Worm (Caenorhabditis elegans): ENCODE data around the gene C28A5.1.

C28A5.1 gene

ce11 chrIII:4384487-4384886, 49.7 kb downstream of the C28A5.1 start, which contains the start of gene pals-28:
TSS of gene pals-28 (plus strand) at chrIII:4384787.
- TF ChIP-seq die-1 (tag; optimal IDR thresholded peaks at IDR 0.05) (no peak), fkh-3 (tag; optimal IDR thresholded peaks at IDR 0.05) (no peak), ccch-3 (GFP tag; optimal IDR thresholded peaks at IDR 0.05) (no peak), ztf-28 (GFP tag; IDR thresholded peaks at IDR 0.05) (no peak)

- no peak for TF ChIP-seq sea-2 (GFP tag; IDR thresholded peaks at IDR 0.05)
- TF ChIP-seq F49E8.2 (tag; optimal IDR thresholded peaks at IDR 0.05; ENCODE audit: insufficient read depth) = no peak
- no peak for TF ChIP-seq F52B5.7 (tag; optimal IDR thresholded peaks at IDR 0.05)
These were observed 52.0 kb downstream of the C28A5.1 start for ce11 chrIII:4382118-4382517.

ce11 chrIII:4381343-4381742, 52.8 kb downstream of the C28A5.1 start, which contains the start of gene pals-27:
TSS of gene pals-27 (plus strand) at chrIII:4381643.
- TF ChIP-seq ztf-3 (GFP tag; optimal IDR thresholded peaks at IDR 0.05) (no peak), ceh-91 (GFP tag; IDR thresholded peaks at IDR 0.05) (no peak), ztf-6 (GFP tag; IDR thresholded peaks at IDR 0.05) (no peak), lin-40 (tag; optimal IDR thresholded peaks at IDR 0.05) (no peak), nfyb-1 (GFP tag; IDR thresholded peaks at IDR 0.05) (no peak), pha-4 (tag; optimal IDR thresholded peaks at IDR 0.05) (no peak), attf-5 (GFP tag; optimal IDR thresholded peaks at IDR 0.05) (no peak), atf-7 (tag; optimal IDR thresholded peaks at IDR 0.05) (no peak), dpff-1 (tag; optimal IDR thresholded peaks at IDR 0.05) (no peak), cebp-2 (GFP tag; IDR thresholded peaks at IDR 0.05) (no peak), nhr-80 (tag; optimal IDR thresholded peaks at IDR 0.05) (no peak), ekl-4 (GFP tag; IDR thresholded peaks at IDR 0.05) (no peak), ets-4 (GFP tag; optimal IDR thresholded peaks at IDR 0.05) (no peak), B0035.1 (tag; optimal IDR thresholded peaks at IDR 0.05) (no peak), somi-1 (GFP tag; optimal IDR thresholded peaks at IDR 0.05) (no peak), ztf-18 (tag; optimal IDR thresholded peaks at IDR 0.05) (no peak), lsl-1 (GFP tag; optimal IDR thresholded peaks at IDR 0.05) (no peak), C06A6.2 (GFP tag; conservative IDR thresholded peaks at IDR 0.05) (no peak)

ce11 chrIII:4380835-4381234, 53.3 kb downstream of the C28A5.1 start:
- TF ChIP-seq hmg-1.2 (GFP tag; IDR thresholded peaks at IDR 0.05) = peak; percentile 69; the same call in 1 of the 2 replicates
- TF ChIP-seq pbrm-1 (GFP tag; IDR thresholded peaks at IDR 0.05) = no peak
- TF ChIP-seq Y67H2A.10 (GFP tag; conservative IDR thresholded peaks at IDR 0.05) = no peak

- TF ChIP-seq ztf-26 (tag; optimal IDR thresholded peaks at IDR 0.05) = no peak
- no peak for TF ChIP-seq ztf-25 (GFP tag; IDR thresholded peaks at IDR 0.05)
- TF ChIP-seq nfyb-1 (GFP tag; IDR thresholded peaks at IDR 0.05) = no peak
- TF ChIP-seq somi-1 (GFP tag; optimal IDR thresholded peaks at IDR 0.05) = no peak
- TF ChIP-seq hsf-1 (GFP tag; IDR thresholded peaks at IDR 0.05) = no peak
- TF ChIP-seq nhr-179 (tag; optimal IDR thresholded peaks at IDR 0.05) = no peak
- TF ChIP-seq snpc-1.1 (tag; optimal IDR thresholded peaks at IDR 0.05; ENCODE audit: insufficient read depth) = no peak
These were observed 54.4 kb downstream of the C28A5.1 start, which contains the start of gene B0284.3 for ce11 chrIII:4379717-4380116. TSS of gene B0284.3 (minus strand) at chrIII:4379817.
